Fruit fly (Drosophila melanogaster) whole organism, prepupa: ENCODE results near the gene Kah.

Source experiments
- Blimp-1 ChIP-seq: fragments of 200-800 bp; sonication (Bioruptor generic); optimal IDR thresholded peaks from 3 replicates; lab custom pipeline; 2017; ENCODE audit warnings: missing biosample characterization, missing genetic modification characterization, mild to moderate bottlenecking, moderate library complexity, missing genetic modification reagents
- CG11902 ChIP-seq: fragments of 200-800 bp; sonication (Bioruptor generic); optimal IDR thresholded peaks from 3 replicates; lab custom pipeline; 2016; ENCODE audit warnings: missing biosample characterization, missing genetic modification characterization
- CG16779 ChIP-seq: fragments of 200-800 bp; sonication (Bioruptor generic); optimal IDR thresholded peaks from 3 replicates; lab custom pipeline; 2017; ENCODE audit warnings: missing biosample characterization, mild to moderate bottlenecking, missing genetic modification characterization
- CG32006 ChIP-seq: fragments of 200-800 bp; sonication (Bioruptor generic); optimal IDR thresholded peaks from 3 replicates; lab custom pipeline; 2017; ENCODE audit warnings: missing biosample characterization, mild to moderate bottlenecking, missing genetic modification characterization
- CG6792 ChIP-seq: fragments of 200-800 bp; sonication (Bioruptor generic); optimal IDR thresholded peaks from 3 replicates; lab custom pipeline; 2016; ENCODE audit warnings: missing biosample characterization, missing genetic modification characterization
- CG6854 ChIP-seq: fragments of 200-800 bp; sonication (Bioruptor generic); optimal IDR thresholded peaks from 2 replicates; lab custom pipeline; 2017; ENCODE audit warnings: missing biosample characterization, mild to moderate bottlenecking, missing genetic modification characterization
- CG8632 ChIP-seq: fragments of 200-800 bp; sonication (Bioruptor generic); optimal IDR thresholded peaks from 3 replicates; lab custom pipeline; 2016; ENCODE audit warnings: missing biosample characterization, missing genetic modification characterization
- Ets21C ChIP-seq: fragments of 200-800 bp; sonication (Bioruptor generic); optimal IDR thresholded peaks from 3 replicates; lab custom pipeline; 2016; ENCODE audit warnings: missing biosample characterization, missing genetic modification characterization
- Lpt ChIP-seq: fragments of 200-800 bp; sonication (Bioruptor generic); optimal IDR thresholded peaks from 3 replicates; lab custom pipeline; 2016; ENCODE audit warnings: missing biosample characterization, missing genetic modification characterization
- cyc ChIP-seq: fragments of 200-800 bp; sonication (Bioruptor generic); optimal IDR thresholded peaks from 3 replicates; lab custom pipeline; 2016; ENCODE audit warnings: missing biosample characterization, missing genetic modification characterization
- fkh ChIP-seq: fragments of 200-800 bp; sonication (Bioruptor generic); optimal IDR thresholded peaks from 3 replicates; lab custom pipeline; 2017; ENCODE audit warnings: missing biosample characterization, mild to moderate bottlenecking, missing genetic modification characterization, moderate library complexity
- salr ChIP-seq, 2 experiments: fragments of 200-800 bp; sonication (Bioruptor generic); optimal IDR thresholded peaks; 3 replicates each; lab custom pipeline; 2016 to 2018; ENCODE audit warnings: missing biosample characterization in 2 of 2, missing genetic modification characterization in 2 of 2, mild to moderate bottlenecking in 1 of 2
- ss ChIP-seq, 2 experiments: fragments of 200-800 bp; sonication (Bioruptor generic); optimal IDR thresholded peaks; 2 replicates in 1 of 2; 3 replicates in 1 of 2; lab custom pipeline; 2017 to 2018; ENCODE audit warnings: mild to moderate bottlenecking in 2 of 2, missing biosample characterization in 2 of 2, missing genetic modification characterization in 2 of 2, moderate library complexity in 1 of 2
- svp ChIP-seq: fragments of 200-800 bp; sonication (Bioruptor generic); peaks from one replicate; lab custom pipeline; 2016; ENCODE audit warnings: missing biosample characterization, missing genetic modification characterization

DNA sequence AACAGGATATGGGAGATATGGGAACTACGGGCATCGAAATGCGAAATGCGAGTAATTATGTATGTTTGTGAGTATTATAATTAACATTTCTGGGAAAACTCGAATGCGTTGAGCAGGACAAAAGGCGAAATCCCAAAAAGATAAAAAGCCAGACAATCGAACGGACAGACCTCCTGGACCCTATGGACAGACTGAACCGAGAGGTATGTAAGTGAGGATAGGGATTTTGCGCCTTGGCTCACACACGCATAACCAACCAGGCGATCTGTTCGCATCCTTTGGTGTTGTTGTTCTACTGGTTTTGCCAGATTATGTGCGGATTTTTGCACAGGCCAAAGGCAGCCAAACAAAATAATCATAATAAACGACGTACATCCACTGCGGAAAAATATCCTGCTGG lies 28.9 kb upstream of the Kah start:
- TF ChIP-seq CG11902 (no peak), Ets21C (no peak), Lpt (GFP tag; lab: Kevin White, UChicago) (no peak), CG32006 (no peak), ss (GFP tag; optimal IDR thresholded peaks at IDR 0.05; lab: Kevin White, UChicago) (no peak), fkh (no peak), CG6792 (GFP tag; lab: Kevin White, UChicago) (no peak), salr (GFP tag; optimal IDR thresholded peaks at IDR 0.05; lab: Kevin White, UChicago) (no peak), CG16779 (tag; lab: Kevin White, UChicago) (no peak), CG6854 (GFP tag; lab: Kevin White, UChicago) (no peak), Blimp-1 (GFP tag; lab: Kevin White, UChicago) (no peak), svp (GFP tag; lab: Kevin White, UChicago) (no peak), CG8632 (GFP tag; lab: Kevin White, UChicago) (no peak), cyc (GFP tag; lab: Kevin White, UChicago) (no peak)
